Worm (Caenorhabditis elegans): Measurements from ENCODE around the gene rps-1.

- TF ChIP-seq aly-2 (tag; optimal IDR thresholded peaks at IDR 0.05), result no peak
- no peak for TF ChIP-seq php-3 (GFP tag; IDR thresholded peaks at IDR 0.05)
- no peak for TF ChIP-seq pha-4 (GFP tag; IDR thresholded peaks at IDR 0.05)
- TF ChIP-seq pha-4 (tag; optimal IDR thresholded peaks at IDR 0.05), result no peak
- TF ChIP-seq ceh-82 (tag; optimal IDR thresholded peaks at IDR 0.05), result no peak
- no peak for TF ChIP-seq ztf-7 (tag; optimal IDR thresholded peaks at IDR 0.05)
- TF ChIP-seq lir-3 (tag; optimal IDR thresholded peaks at IDR 0.05), result no peak
- no peak for TF ChIP-seq pqm-1 (tag; optimal IDR thresholded peaks at IDR 0.05)
Observed at ce11 chrIII:4519410-4519809, 43.7 kb downstream of the rps-1 start.

Measured in whole organism, L4 larva.